Fruit fly (Drosophila melanogaster) whole organism, embryonic: ENCODE results near the gene CG42329.
A peak's percentile ranks its signal among the peaks of the same experiment; 100 is the strongest.

Experiments used
- Aef1 ChIP-seq: fragments of 200-800 bp; sonication (Bioruptor generic); IDR thresholded peaks from 3 replicates; pipeline ENCODE4 v1.3.6; 2022; ENCODE audit warnings: missing biosample characterization, missing genetic modification characterization
- BtbVII ChIP-seq: fragments of 200-800 bp; sonication (Bioruptor generic); optimal IDR thresholded peaks from 3 replicates; lab custom pipeline; 2017; ENCODE audit warnings: missing biosample characterization, mild to moderate bottlenecking, missing genetic modification characterization
- CG12104 ChIP-seq: fragments of 200-800 bp; sonication (Bioruptor generic); optimal IDR thresholded peaks from 3 replicates; lab custom pipeline; 2016; ENCODE audit warnings: missing biosample characterization, missing genetic modification characterization
- CG12942 ChIP-seq: fragments of 200-800 bp; sonication (Bioruptor generic); optimal IDR thresholded peaks from 3 replicates; lab custom pipeline; 2016; ENCODE audit warnings: missing biosample characterization, missing genetic modification characterization
- CG13296 ChIP-seq: fragments of 200-800 bp; sonication (Bioruptor generic); optimal IDR thresholded peaks from 3 replicates; lab custom pipeline; 2018; ENCODE audit warnings: missing biosample characterization, mild to moderate bottlenecking, missing genetic modification characterization
- CG13775 ChIP-seq: fragments of 200-800 bp; sonication (Bioruptor generic); optimal IDR thresholded peaks from 3 replicates; lab custom pipeline; 2017; ENCODE audit warnings: missing biosample characterization, mild to moderate bottlenecking, missing genetic modification characterization
- CG14014 ChIP-seq: fragments of 200-800 bp; sonication (Bioruptor generic); IDR thresholded peaks from 2 replicates; pipeline ENCODE4 v1.3.6; 2022; ENCODE audit warnings: missing biosample characterization, missing genetic modification characterization
- CG14667 ChIP-seq: fragments of 200-800 bp; sonication (Bioruptor generic); IDR thresholded peaks from 2 replicates; pipeline ENCODE4 v1.3.6; 2022; ENCODE audit warnings: missing biosample characterization, missing genetic modification characterization
- CG14860 ChIP-seq: fragments of 200-800 bp; sonication (Bioruptor generic); IDR thresholded peaks from 3 replicates; pipeline ENCODE4 v1.3.6; 2022; ENCODE audit warnings: missing biosample characterization, missing genetic modification characterization; ENCODE audit not compliant: partially characterized antibody
- CG15073 ChIP-seq: fragments of 200-800 bp; sonication (Bioruptor generic); optimal IDR thresholded peaks from 2 replicates; lab custom pipeline; 2016; ENCODE audit warnings: missing biosample characterization, missing genetic modification characterization
- CG1832 ChIP-seq: fragments of 200-800 bp; sonication (Bioruptor generic); optimal IDR thresholded peaks from 2 replicates; lab custom pipeline; 2017; ENCODE audit warnings: missing biosample characterization, mild to moderate bottlenecking, missing genetic modification characterization, inconsistent platforms
- CG2678 ChIP-seq: fragments of 200-800 bp; sonication (Bioruptor generic); optimal IDR thresholded peaks from 3 replicates; lab custom pipeline; 2019; ENCODE audit warnings: missing biosample characterization, mild to moderate bottlenecking, missing genetic modification characterization, moderate library complexity
- CG31365 ChIP-seq: fragments of 200-800 bp; sonication (Bioruptor generic); optimal IDR thresholded peaks from 2 replicates; lab custom pipeline; 2018; ENCODE audit warnings: missing biosample characterization, mild to moderate bottlenecking, missing genetic modification characterization
- CG31388 ChIP-seq: fragments of 200-800 bp; sonication (Bioruptor generic); optimal IDR thresholded peaks from 2 replicates; lab custom pipeline; 2016; ENCODE audit warnings: missing biosample characterization, missing genetic modification characterization
- CG4617 ChIP-seq: fragments of 200-800 bp; sonication (Bioruptor generic); optimal IDR thresholded peaks from 3 replicates; lab custom pipeline; 2016; ENCODE audit warnings: missing biosample characterization, missing genetic modification characterization, borderline replicate concordance
- CG4820 ChIP-seq: fragments of 200-800 bp; sonication (Bioruptor generic); optimal IDR thresholded peaks from 3 replicates; lab custom pipeline; 2016; ENCODE audit warnings: missing biosample characterization, missing genetic modification characterization
- CG8359 ChIP-seq: fragments of 200-800 bp; sonication (Bioruptor generic); optimal IDR thresholded peaks from 2 replicates; lab custom pipeline; 2017; ENCODE audit warnings: missing biosample characterization, mild to moderate bottlenecking, missing genetic modification characterization, borderline replicate concordance
- CG9215 ChIP-seq: fragments of 200-800 bp; sonication (Bioruptor generic); IDR thresholded peaks from 2 replicates; pipeline ENCODE4 v1.3.6; 2022; ENCODE audit warnings: missing biosample characterization, missing genetic modification characterization
- CTCF ChIP-seq: fragments of 200-800 bp; sonication (Bioruptor generic); optimal IDR thresholded peaks from 2 replicates; lab custom pipeline; 2017; ENCODE audit warnings: missing biosample characterization, mild to moderate bottlenecking, missing genetic modification characterization, moderate library complexity
- Dbx ChIP-seq: fragments of 200-800 bp; sonication (Bioruptor generic); IDR thresholded peaks from 3 replicates; pipeline ENCODE4 v1.3.6; 2022; ENCODE audit warnings: missing biosample characterization, missing genetic modification characterization
- Dfd ChIP-seq, 2 experiments: fragments of >200 bp; optimal IDR thresholded peaks; 2 replicates each; lab custom pipeline; 2017; ENCODE audit warnings: missing biosample characterization in 2 of 2, missing genetic modification characterization in 2 of 2
- Dip3 ChIP-seq: fragments of 200-800 bp; sonication (Bioruptor generic); optimal IDR thresholded peaks from 3 replicates; lab custom pipeline; 2016; ENCODE audit warnings: missing biosample characterization, missing genetic modification characterization
- Dll ChIP-seq: fragments of 200-800 bp; sonication (Bioruptor generic); IDR thresholded peaks from 4 replicates; pipeline ENCODE4 v1.3.6; 2022; ENCODE audit warnings: missing biosample characterization, missing genetic modification characterization; ENCODE audit not compliant: partially characterized antibody
- Dp ChIP-seq: fragments of 200-800 bp; sonication (Bioruptor generic); optimal IDR thresholded peaks from 2 replicates; lab custom pipeline; 2018; ENCODE audit warnings: missing biosample characterization, mild to moderate bottlenecking, missing genetic modification characterization, moderate library complexity
- Dref ChIP-seq: fragments of 200-800 bp; sonication (Bioruptor generic); IDR thresholded peaks from 2 replicates; pipeline ENCODE4 v1.3.6; 2022; ENCODE audit warnings: missing biosample characterization, missing genetic modification characterization
- Fer1 ChIP-seq: fragments of 200-800 bp; sonication (Bioruptor generic); optimal IDR thresholded peaks from 2 replicates; lab custom pipeline; 2017; ENCODE audit warnings: missing biosample characterization, mild to moderate bottlenecking, missing genetic modification characterization
- Gsc ChIP-seq: fragments of 200-800 bp; sonication (Bioruptor generic); IDR thresholded peaks from 2 replicates; pipeline ENCODE4 v1.3.6; 2022; ENCODE audit warnings: missing biosample characterization, missing genetic modification characterization
- Hr78 ChIP-seq, 2 experiments: fragments of 200-800 bp in 1 of 2; fragments of >200 bp in 1 of 2; sonication (Bioruptor generic) in 1 of 2; optimal IDR thresholded peaks; 2 replicates each; lab custom pipeline; 2017 to 2019; ENCODE audit warnings: missing biosample characterization in 2 of 2, missing genetic modification characterization in 2 of 2, mild to moderate bottlenecking in 1 of 2, moderate library complexity in 1 of 2
- Mes4 ChIP-seq: fragments of 200-800 bp; sonication (Bioruptor generic); optimal IDR thresholded peaks from 2 replicates; lab custom pipeline; 2016; ENCODE audit warnings: missing biosample characterization, missing genetic modification characterization
- NC2α ChIP-seq: fragments of 200-800 bp; sonication (Bioruptor generic); optimal IDR thresholded peaks from 2 replicates; lab custom pipeline; 2016; ENCODE audit warnings: missing biosample characterization, missing genetic modification characterization
- Stat92E ChIP-seq, 3 experiments: fragments of >200 bp in 2 of 3; fragments of 200-800 bp in 1 of 3; sonication (Bioruptor generic) in 1 of 3; optimal IDR thresholded peaks; 2 replicates each; lab custom pipeline; 2017 to 2019; ENCODE audit warnings: missing biosample characterization in 3 of 3, missing genetic modification characterization in 3 of 3, mild to moderate bottlenecking in 1 of 3, moderate library complexity in 1 of 3
- Trl ChIP-seq, 3 experiments: fragments of >200 bp in 2 of 3; fragments of 200-800 bp in 1 of 3; sonication (Bioruptor generic) in 1 of 3; optimal IDR thresholded peaks; 2 replicates in 1 of 3; 3 replicates in 2 of 3; lab custom pipeline; 2016 to 2017; ENCODE audit warnings: missing biosample characterization in 1 of 3, missing genetic modification characterization in 1 of 3
- Vsx1 ChIP-seq: fragments of 200-800 bp; sonication (Bioruptor generic); optimal IDR thresholded peaks from 2 replicates; lab custom pipeline; 2017; ENCODE audit warnings: missing biosample characterization, mild to moderate bottlenecking, missing genetic modification characterization, missing genetic modification reagents
- bigmax ChIP-seq: fragments of 200-800 bp; sonication (Bioruptor generic); optimal IDR thresholded peaks from 2 replicates; lab custom pipeline; 2018; ENCODE audit warnings: missing biosample characterization, mild to moderate bottlenecking, missing genetic modification characterization
- cas ChIP-seq: fragments of 200-800 bp; sonication (Bioruptor generic); IDR thresholded peaks from 2 replicates; pipeline ENCODE4 v1.3.6; 2022; ENCODE audit warnings: missing biosample characterization, missing genetic modification characterization
- chif ChIP-seq, 2 experiments: fragments of 200-800 bp; sonication (Bioruptor generic); optimal IDR thresholded peaks; 3 replicates each; lab custom pipeline; 2016; ENCODE audit warnings: missing biosample characterization in 2 of 2, missing genetic modification characterization in 2 of 2
- danr ChIP-seq: fragments of 200-800 bp; sonication (Bioruptor generic); IDR thresholded peaks from 2 replicates; pipeline ENCODE4 v1.3.6; 2022; ENCODE audit warnings: missing biosample characterization, missing genetic modification characterization
- gcm ChIP-seq: fragments of 200-800 bp; sonication (Bioruptor generic); optimal IDR thresholded peaks from 2 replicates; lab custom pipeline; 2019; ENCODE audit warnings: missing biosample characterization, mild to moderate bottlenecking, missing genetic modification characterization, moderate library complexity
- jing ChIP-seq: fragments of 200-800 bp; sonication (Bioruptor generic); optimal IDR thresholded peaks from 2 replicates; lab custom pipeline; 2018; ENCODE audit warnings: missing biosample characterization, mild to moderate bottlenecking, missing genetic modification characterization
- luna ChIP-seq: fragments of 200-800 bp; sonication (Bioruptor generic); optimal IDR thresholded peaks from 2 replicates; lab custom pipeline; 2016; ENCODE audit warnings: missing biosample characterization, missing genetic modification characterization
- mam ChIP-seq: fragments of 200-800 bp; sonication (Bioruptor generic); optimal IDR thresholded peaks from 3 replicates; lab custom pipeline; 2016; ENCODE audit warnings: missing biosample characterization, missing genetic modification characterization
- oc ChIP-seq: fragments of 200-800 bp; sonication (Bioruptor generic); optimal IDR thresholded peaks from 2 replicates; lab custom pipeline; 2018; ENCODE audit warnings: missing biosample characterization, mild to moderate bottlenecking, missing genetic modification characterization, moderate library complexity
- phol ChIP-seq: fragments of 200-800 bp; sonication (Bioruptor generic); optimal IDR thresholded peaks from 3 replicates; lab custom pipeline; 2018; ENCODE audit warnings: missing biosample characterization, mild to moderate bottlenecking, missing genetic modification characterization, moderate library complexity
- pnt ChIP-seq: fragments of 200-800 bp; sonication (Bioruptor generic); optimal IDR thresholded peaks from 3 replicates; lab custom pipeline; 2016; ENCODE audit warnings: missing biosample characterization, missing genetic modification characterization
- repo ChIP-seq: fragments of 200-800 bp; sonication (Bioruptor generic); optimal IDR thresholded peaks from 2 replicates; lab custom pipeline; 2016; ENCODE audit warnings: missing biosample characterization, missing genetic modification characterization
- sima ChIP-seq: fragments of 200-800 bp; sonication (Bioruptor generic); optimal IDR thresholded peaks from 2 replicates; lab custom pipeline; 2016; ENCODE audit warnings: missing biosample characterization, missing genetic modification characterization
- slou ChIP-seq: fragments of 200-800 bp; sonication (Bioruptor generic); optimal IDR thresholded peaks from 3 replicates; lab custom pipeline; 2016; ENCODE audit warnings: missing biosample characterization, missing genetic modification characterization
- tap ChIP-seq: fragments of 200-800 bp; optimal IDR thresholded peaks from 3 replicates; lab custom pipeline; 2019; ENCODE audit warnings: missing biosample characterization, mild to moderate bottlenecking, missing genetic modification characterization, moderate library complexity
- trem ChIP-seq: fragments of 200-800 bp; optimal IDR thresholded peaks from 3 replicates; lab custom pipeline; 2019; ENCODE audit warnings: missing biosample characterization, mild to moderate bottlenecking, missing genetic modification characterization, moderate library complexity
- tx ChIP-seq: fragments of 200-800 bp; sonication (Bioruptor generic); optimal IDR thresholded peaks from 2 replicates; lab custom pipeline; 2016; ENCODE audit warnings: missing biosample characterization, missing genetic modification characterization

CG42329 gene

DNA sequence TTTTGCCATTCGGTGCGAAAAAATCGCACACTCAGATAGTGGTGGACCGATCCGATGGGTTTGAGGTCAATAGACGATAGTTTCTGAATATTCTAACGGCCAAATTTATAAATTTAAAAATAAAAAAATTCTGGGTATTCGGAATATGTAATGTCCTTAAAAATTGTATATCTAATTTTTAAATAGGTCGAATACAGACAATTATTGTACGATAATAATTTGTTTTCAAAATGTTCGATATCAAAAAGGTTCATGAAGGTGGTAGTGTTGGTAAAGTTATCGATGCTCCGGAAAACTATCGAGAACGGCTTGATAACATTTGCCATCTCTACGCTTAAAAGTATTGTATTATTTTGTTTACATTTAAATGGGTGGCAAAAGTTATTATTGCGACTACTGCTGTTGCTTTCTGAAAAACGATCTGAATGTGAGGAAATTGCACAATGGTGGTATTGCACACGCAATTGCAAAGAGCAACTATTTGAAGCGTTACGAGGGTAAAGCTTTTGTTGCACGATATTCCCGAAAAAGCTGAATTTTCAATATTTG lies 49.2 kb upstream of the CG42329 start, which contains the start of the genes CG31922 and Plap (continued):
- TF ChIP-seq tx (GFP tag; lab: Kevin White, UChicago): peak; percentile 41
- peak; percentile 36 for TF ChIP-seq gcm (GFP tag; lab: Kevin White, UChicago)
- TF ChIP-seq CG14014 (GFP tag; lab: Robert Waterston, UW): 0 out of 2 replicates have a peak, but pooled peaks have one; percentile 30
- peak; percentile 76; the same call in 2 of the 3 replicates for TF ChIP-seq Dbx (GFP tag; lab: Robert Waterston, UW)
- peak; percentile 78 for TF ChIP-seq CG9215 (GFP tag; lab: Robert Waterston, UW)
- no peak for TF ChIP-seq CG1832
- no peak for TF ChIP-seq CG31388 (GFP tag; lab: Kevin White, UChicago)
- TF ChIP-seq phol (tag; lab: Kevin White, UChicago): peak; percentile 79
- TF ChIP-seq CG14860: peak; percentile 92
- no peak for TF ChIP-seq CG14667 (GFP tag; lab: Robert Waterston, UW)
- peak; percentile 60; the same call in 2 of the 3 replicates for TF ChIP-seq Aef1
- TF ChIP-seq Mes4 (GFP tag; lab: Kevin White, UChicago): no peak
- TF ChIP-seq CG13296 (GFP tag; lab: Kevin White, UChicago): peak; percentile 49
- peak; percentile 26; the same call in 1 of the 2 replicates for TF ChIP-seq danr (GFP tag; lab: Robert Waterston, UW)
- TF ChIP-seq BtbVII: no peak
- TF ChIP-seq Gsc: no peak
- TF ChIP-seq tap (tag; lab: Kevin White, UChicago): no peak
- peak; percentile 56 for TF ChIP-seq CG12104 (GFP tag; lab: Kevin White, UChicago)
- TF ChIP-seq Dll (GFP tag; lab: Robert Waterston, UW): peak; percentile 96
- peak; percentile 68 for TF ChIP-seq CG4617
- peak; percentile 80 for TF ChIP-seq CG13775 (GFP tag; lab: Kevin White, UChicago)
- TF ChIP-seq CG8359 (GFP tag; lab: Kevin White, UChicago): no peak
- peak; percentile 34 to 53 for TF ChIP-seq chif (GFP tag; optimal IDR thresholded peaks at IDR 0.05; lab: Kevin White, UChicago)
- TF ChIP-seq Dref (GFP tag; lab: Robert Waterston, UW): peak; percentile 66
- no peak for TF ChIP-seq sima (GFP tag; lab: Kevin White, UChicago)
- no peak for TF ChIP-seq Vsx1
- TF ChIP-seq Dp (GFP tag; lab: Kevin White, UChicago): peak; percentile 38
- peak; percentile 76 for TF ChIP-seq mam
- no peak for TF ChIP-seq Dfd (GFP tag; optimal IDR thresholded peaks at IDR 0.05; lab: Kevin White, UChicago)
- TF ChIP-seq jing: no peak
- no peak for TF ChIP-seq Trl (optimal IDR thresholded peaks at IDR 0.05; lab: Kevin White, UChicago)
- peak; percentile 45 for TF ChIP-seq Trl (GFP tag; optimal IDR thresholded peaks at IDR 0.05; lab: Kevin White, UChicago)
- peak; percentile 33 for TF ChIP-seq pnt (GFP tag; lab: Kevin White, UChicago)
- no peak for TF ChIP-seq oc
- no peak for TF ChIP-seq CG31365
- no peak for TF ChIP-seq Stat92E (GFP tag; optimal IDR thresholded peaks at IDR 0.05; lab: Kevin White, UChicago)
- TF ChIP-seq CG15073: no peak
- peak; percentile 56 for TF ChIP-seq CG4820
- peak; percentile 86 for TF ChIP-seq trem (tag; lab: Kevin White, UChicago)
- TF ChIP-seq slou (GFP tag; lab: Kevin White, UChicago): peak; percentile 68
- TF ChIP-seq cas (GFP tag; lab: Robert Waterston, UW): no peak
- TF ChIP-seq CG12942 (GFP tag; lab: Kevin White, UChicago): peak; percentile 60
- peak; percentile 70 for TF ChIP-seq Fer1
- no peak for TF ChIP-seq bigmax
- peak; percentile 7 for TF ChIP-seq repo (GFP tag; lab: Kevin White, UChicago)
- peak; percentile 78 for TF ChIP-seq Dip3 (GFP tag; lab: Kevin White, UChicago)
- TF ChIP-seq Hr78 (GFP tag; optimal IDR thresholded peaks at IDR 0.05; lab: Kevin White, UChicago): peak in 1 of 2 experiments; percentile 75
- TF ChIP-seq luna (GFP tag; lab: Kevin White, UChicago): peak; percentile 21
- TF ChIP-seq CG2678 (tag; lab: Kevin White, UChicago): no peak
- TF ChIP-seq CTCF (GFP tag; lab: Kevin White, UChicago): no peak
- no peak for TF ChIP-seq NC2α (GFP tag; lab: Kevin White, UChicago)
